Fruit fly (Drosophila melanogaster) whole organism, embryonic: ENCODE measurements around the gene CAH16.
A peak's percentile ranks its signal among the peaks of the same experiment; 100 is the strongest.

Experiments
- Adf1 ChIP-seq: fragments of 200-800 bp; sonication (Bioruptor generic); IDR thresholded peaks from 2 replicates; pipeline ENCODE4 v1.3.6; 2022; ENCODE audit warnings: missing biosample characterization, missing genetic modification characterization
- Antp ChIP-seq: fragments of 200-800 bp; sonication (Bioruptor generic); optimal IDR thresholded peaks from 3 replicates; lab custom pipeline; 2016; ENCODE audit warnings: missing biosample characterization, missing genetic modification characterization
- Bdp1 ChIP-seq: fragments of 200-800 bp; sonication (Bioruptor generic); optimal IDR thresholded peaks from 3 replicates; lab custom pipeline; 2016; ENCODE audit warnings: missing biosample characterization, missing genetic modification characterization
- CG10147 ChIP-seq: fragments of 200-800 bp; sonication (Bioruptor generic); optimal IDR thresholded peaks from 2 replicates; lab custom pipeline; 2019; ENCODE audit warnings: missing biosample characterization, mild to moderate bottlenecking, missing genetic modification characterization, moderate library complexity
- CG10979 ChIP-seq: fragments of 200-800 bp; sonication (Bioruptor generic); optimal IDR thresholded peaks from 2 replicates; lab custom pipeline; 2018; ENCODE audit warnings: missing biosample characterization, mild to moderate bottlenecking, missing genetic modification characterization, moderate library complexity
- CG11695 ChIP-seq: fragments of 200-800 bp; sonication (Bioruptor generic); IDR thresholded peaks from 3 replicates; pipeline ENCODE4 v1.3.6; 2022; ENCODE audit warnings: missing biosample characterization, missing genetic modification characterization
- CG12236 ChIP-seq: fragments of 200-800 bp; sonication (Bioruptor generic); optimal IDR thresholded peaks from 2 replicates; lab custom pipeline; 2016; ENCODE audit warnings: missing biosample characterization, missing genetic modification characterization
- CG1233 ChIP-seq: fragments of 200-800 bp; sonication (Bioruptor generic); optimal IDR thresholded peaks from 4 replicates; lab custom pipeline; 2018; ENCODE audit warnings: missing biosample characterization, mild to moderate bottlenecking, missing genetic modification characterization
- CG12659 ChIP-seq: fragments of 200-800 bp; sonication (Bioruptor generic); optimal IDR thresholded peaks from 3 replicates; lab custom pipeline; 2017; ENCODE audit warnings: mild to moderate bottlenecking, missing biosample characterization, missing genetic modification reagents, missing genetic modification characterization
- CG12942 ChIP-seq: fragments of 200-800 bp; sonication (Bioruptor generic); optimal IDR thresholded peaks from 3 replicates; lab custom pipeline; 2016; ENCODE audit warnings: missing biosample characterization, missing genetic modification characterization
- CG13894 ChIP-seq: fragments of 200-800 bp; sonication (Bioruptor generic); optimal IDR thresholded peaks from 3 replicates; lab custom pipeline; 2018; ENCODE audit warnings: missing biosample characterization, mild to moderate bottlenecking, missing genetic modification characterization, moderate library complexity
- CG14710 ChIP-seq: fragments of 200-800 bp; sonication (Bioruptor generic); optimal IDR thresholded peaks from 3 replicates; lab custom pipeline; 2019; ENCODE audit warnings: missing biosample characterization, mild to moderate bottlenecking, missing genetic modification characterization, moderate library complexity
- CG2116 ChIP-seq: fragments of 200-800 bp; sonication (Bioruptor generic); optimal IDR thresholded peaks from 3 replicates; lab custom pipeline; 2018; ENCODE audit warnings: missing biosample characterization, mild to moderate bottlenecking, missing genetic modification characterization
- CG2889 ChIP-seq: fragments of 200-800 bp; sonication (Bioruptor generic); IDR thresholded peaks from 3 replicates; pipeline ENCODE4 v1.3.6; 2022; ENCODE audit warnings: missing biosample characterization, missing genetic modification characterization
- CG3163 ChIP-seq: fragments of 200-800 bp; sonication (Bioruptor generic); optimal IDR thresholded peaks from 3 replicates; lab custom pipeline; 2016; ENCODE audit warnings: missing biosample characterization, missing genetic modification characterization
- CG7357 ChIP-seq: fragments of 200-800 bp; sonication (Bioruptor generic); IDR thresholded peaks from 3 replicates; pipeline ENCODE4 v1.3.6; 2022; ENCODE audit warnings: missing biosample characterization, missing genetic modification characterization
- CG7928 ChIP-seq: fragments of 200-800 bp; sonication (Bioruptor generic); optimal IDR thresholded peaks from 2 replicates; lab custom pipeline; 2017; ENCODE audit warnings: missing biosample characterization, mild to moderate bottlenecking, missing genetic modification characterization
- CG8944 ChIP-seq: fragments of 200-800 bp; sonication (Bioruptor generic); optimal IDR thresholded peaks from 3 replicates; lab custom pipeline; 2016; ENCODE audit warnings: missing biosample characterization, missing genetic modification characterization
- CG9727 ChIP-seq: fragments of 200-800 bp; sonication (Bioruptor generic); optimal IDR thresholded peaks from 3 replicates; lab custom pipeline; 2017; ENCODE audit warnings: missing biosample characterization, mild to moderate bottlenecking, missing genetic modification characterization
- CG9876 ChIP-seq: fragments of 200-800 bp; sonication (Bioruptor generic); optimal IDR thresholded peaks from 2 replicates; lab custom pipeline; 2016; ENCODE audit warnings: missing biosample characterization, missing genetic modification characterization
- CHES-1-like ChIP-seq: fragments of 200-800 bp; sonication (Bioruptor generic); optimal IDR thresholded peaks from 2 replicates; lab custom pipeline; 2016; ENCODE audit warnings: missing biosample characterization, missing genetic modification characterization
- D ChIP-seq, 2 experiments: fragments of 200-800 bp in 1 of 2; fragments of >200 bp in 1 of 2; sonication (Bioruptor generic) in 1 of 2; optimal IDR thresholded peaks; 2 replicates in 1 of 2; 3 replicates in 1 of 2; lab custom pipeline; 2017; ENCODE audit warnings: mild to moderate bottlenecking in 1 of 2, missing biosample characterization in 1 of 2, missing genetic modification characterization in 1 of 2, missing genetic modification reagents in 1 of 2
- ERR ChIP-seq: fragments of 200-800 bp; sonication (Bioruptor generic); optimal IDR thresholded peaks from 2 replicates; lab custom pipeline; 2016; ENCODE audit warnings: missing biosample characterization, missing genetic modification characterization
- HHEX ChIP-seq: fragments of 200-800 bp; sonication (Bioruptor generic); optimal IDR thresholded peaks from 3 replicates; lab custom pipeline; 2017; ENCODE audit warnings: missing biosample characterization, mild to moderate bottlenecking, missing genetic modification characterization, missing genetic modification reagents
- HmgD ChIP-seq: fragments of 200-800 bp; sonication (Bioruptor generic); optimal IDR thresholded peaks from 3 replicates; lab custom pipeline; 2016; ENCODE audit warnings: missing biosample characterization, missing genetic modification characterization
- HmgZ ChIP-seq: fragments of 200-800 bp; sonication (Bioruptor generic); optimal IDR thresholded peaks from 2 replicates; lab custom pipeline; 2018; ENCODE audit warnings: missing biosample characterization, mild to moderate bottlenecking, missing genetic modification characterization
- Hsf ChIP-seq: fragments of 200-800 bp; sonication (Bioruptor generic); optimal IDR thresholded peaks from 3 replicates; lab custom pipeline; 2016; ENCODE audit warnings: missing biosample characterization, missing genetic modification characterization
- Nf-YA ChIP-seq: fragments of 200-800 bp; sonication (Bioruptor generic); IDR thresholded peaks from 2 replicates; pipeline ENCODE4 v1.3.6; 2022; ENCODE audit warnings: missing biosample characterization, missing genetic modification characterization
- Spps ChIP-seq: fragments of 200-800 bp; sonication (Bioruptor generic); optimal IDR thresholded peaks from 2 replicates; lab custom pipeline; 2018; ENCODE audit warnings: missing biosample characterization, mild to moderate bottlenecking, missing genetic modification characterization
- abd-A ChIP-seq: fragments of 200-800 bp; sonication (Bioruptor generic); optimal IDR thresholded peaks from 3 replicates; lab custom pipeline; 2019; ENCODE audit warnings: missing biosample characterization, mild to moderate bottlenecking, missing genetic modification characterization, moderate library complexity
- ase ChIP-seq: fragments of 200-800 bp; sonication (Bioruptor generic); IDR thresholded peaks from 3 replicates; pipeline ENCODE4 v1.3.6; 2022; ENCODE audit warnings: missing biosample characterization, missing genetic modification characterization
- az2 ChIP-seq: fragments of 200-800 bp; sonication (Bioruptor generic); optimal IDR thresholded peaks from 3 replicates; lab custom pipeline; 2016; ENCODE audit warnings: missing biosample characterization, missing genetic modification characterization
- bcd ChIP-seq: fragments of 200-800 bp; sonication (Bioruptor generic); optimal IDR thresholded peaks from 2 replicates; lab custom pipeline; 2017; ENCODE audit warnings: missing biosample characterization, mild to moderate bottlenecking, missing genetic modification characterization
- cad ChIP-seq: fragments of >200 bp; optimal IDR thresholded peaks from 2 replicates; lab custom pipeline; 2017; ENCODE audit warnings: missing biosample characterization, missing genetic modification characterization
- caup ChIP-seq: fragments of 200-800 bp; sonication (Bioruptor generic); optimal IDR thresholded peaks from 3 replicates; lab custom pipeline; 2017; ENCODE audit warnings: missing biosample characterization, mild to moderate bottlenecking, missing genetic modification characterization, moderate library complexity; ENCODE audit not compliant: severe bottlenecking
- chif ChIP-seq, 2 experiments: fragments of 200-800 bp; sonication (Bioruptor generic); optimal IDR thresholded peaks; 3 replicates each; lab custom pipeline; 2016; ENCODE audit warnings: missing biosample characterization in 2 of 2, missing genetic modification characterization in 2 of 2
- cwo ChIP-seq: fragments of 200-800 bp; sonication (Bioruptor generic); optimal IDR thresholded peaks from 3 replicates; lab custom pipeline; 2017; ENCODE audit warnings: missing biosample characterization, missing genetic modification characterization, mild to moderate bottlenecking, moderate library complexity, missing genetic modification reagents
- dmrt11E ChIP-seq: fragments of 200-800 bp; sonication (Bioruptor generic); optimal IDR thresholded peaks from 3 replicates; lab custom pipeline; 2018; ENCODE audit warnings: missing biosample characterization, mild to moderate bottlenecking, missing genetic modification characterization, moderate library complexity
- dysf ChIP-seq: fragments of 200-800 bp; sonication (Bioruptor generic); IDR thresholded peaks from 3 replicates; pipeline ENCODE4 v1.3.6; 2022; ENCODE audit warnings: missing biosample characterization, missing genetic modification characterization
- emc ChIP-seq: fragments of 200-800 bp; sonication (Bioruptor generic); optimal IDR thresholded peaks from 2 replicates; lab custom pipeline; 2016; ENCODE audit warnings: missing biosample characterization, missing genetic modification characterization
- ewg ChIP-seq: fragments of 200-800 bp; sonication (Bioruptor generic); optimal IDR thresholded peaks from 3 replicates; lab custom pipeline; 2017; ENCODE audit warnings: mild to moderate bottlenecking, missing biosample characterization, missing genetic modification reagents, missing genetic modification characterization
- fd102C ChIP-seq: fragments of 200-800 bp; sonication (Bioruptor generic); optimal IDR thresholded peaks from 2 replicates; lab custom pipeline; 2018; ENCODE audit warnings: missing biosample characterization, mild to moderate bottlenecking, missing genetic modification characterization, moderate library complexity
- fd3F ChIP-seq: fragments of 200-800 bp; sonication (Bioruptor generic); optimal IDR thresholded peaks from 2 replicates; lab custom pipeline; 2018; ENCODE audit warnings: missing biosample characterization, mild to moderate bottlenecking, missing genetic modification characterization, moderate library complexity
- gfzf ChIP-seq: fragments of 200-800 bp; sonication (Bioruptor generic); optimal IDR thresholded peaks from 2 replicates; lab custom pipeline; 2016; ENCODE audit warnings: missing biosample characterization, mild to moderate bottlenecking, missing genetic modification characterization, moderate library complexity
- gro ChIP-seq: fragments of 200-800 bp; sonication (Bioruptor generic); optimal IDR thresholded peaks from 2 replicates; lab custom pipeline; 2016; ENCODE audit warnings: missing biosample characterization, missing genetic modification characterization
- her ChIP-seq: fragments of 200-800 bp; sonication (Bioruptor generic); optimal IDR thresholded peaks from 2 replicates; lab custom pipeline; 2016; ENCODE audit warnings: missing biosample characterization, missing genetic modification characterization
- org-1 ChIP-seq: fragments of 200-800 bp; sonication (Bioruptor generic); optimal IDR thresholded peaks from 2 replicates; lab custom pipeline; 2017; ENCODE audit warnings: missing biosample characterization, missing genetic modification characterization
- pum ChIP-seq: fragments of 200-800 bp; sonication (Bioruptor generic); optimal IDR thresholded peaks from 2 replicates; lab custom pipeline; 2016; ENCODE audit warnings: missing biosample characterization, missing genetic modification characterization
- shn ChIP-seq: fragments of 200-800 bp; sonication (Bioruptor generic); optimal IDR thresholded peaks from 3 replicates; lab custom pipeline; 2016; ENCODE audit warnings: missing biosample characterization, missing genetic modification characterization
- tna ChIP-seq: fragments of 200-800 bp; sonication (Bioruptor generic); IDR thresholded peaks from 2 replicates; pipeline ENCODE4 v1.3.6; 2022; ENCODE audit warnings: missing biosample characterization, missing genetic modification characterization; ENCODE audit not compliant: partially characterized antibody

CAH16 gene

DNA sequence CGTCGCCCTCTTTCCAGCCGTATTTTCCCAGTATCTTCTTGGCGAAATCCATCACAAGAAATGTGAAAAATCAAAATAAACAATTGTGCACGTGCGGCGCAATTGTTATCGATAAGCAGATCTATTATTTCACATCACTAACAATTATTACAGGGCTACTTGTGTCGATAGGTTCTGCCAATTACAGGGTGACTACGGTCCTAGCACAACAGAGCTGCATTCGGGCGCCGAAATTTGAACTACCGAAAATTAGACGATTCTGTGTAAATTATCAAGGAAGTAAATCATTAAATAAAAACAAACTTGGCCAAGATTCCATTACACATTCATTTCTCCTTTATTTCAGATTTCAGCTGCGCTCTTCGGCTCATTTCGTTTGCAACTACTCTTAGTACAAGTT, 44.2 kb upstream of the CAH16 start, which contains the start of gene CG15561 (continued):
- TF ChIP-seq CG9876, result peak; percentile 27
- peak; percentile 9 for TF ChIP-seq CG12942
- peak; percentile 42 for TF ChIP-seq gfzf
- peak; percentile 0 for TF ChIP-seq CG8944
- peak; percentile 80 for TF ChIP-seq CG13894 (tag; lab: Kevin White, UChicago)
- peak; percentile 80 for TF ChIP-seq cad (GFP tag; lab: Kevin White, UChicago)
- TF ChIP-seq HmgD, result peak; percentile 0
- TF ChIP-seq abd-A (tag; lab: Kevin White, UChicago), result no peak
- TF ChIP-seq CG2889 (GFP tag; lab: Robert Waterston, UW), result no peak
- no peak for TF ChIP-seq shn (GFP tag; lab: Kevin White, UChicago)
- peak; percentile 99 for TF ChIP-seq CG2116 (GFP tag; lab: Kevin White, UChicago)
- peak; percentile 6 for TF ChIP-seq CG3163 (GFP tag; lab: Kevin White, UChicago)
- no peak for TF ChIP-seq CG11695 (GFP tag; lab: Robert Waterston, UW)
- TF ChIP-seq CG9727, result peak; percentile 37
- peak; percentile 22 for TF ChIP-seq emc (GFP tag; lab: Kevin White, UChicago)
- peak; percentile 23 for TF ChIP-seq HHEX
- TF ChIP-seq her (GFP tag; lab: Kevin White, UChicago), result peak; percentile 43
- TF ChIP-seq Antp (GFP tag; lab: Kevin White, UChicago), result peak; percentile 26
- TF ChIP-seq D (optimal IDR thresholded peaks at IDR 0.05; lab: Kevin White, UChicago), result no peak
- TF ChIP-seq D (GFP tag; optimal IDR thresholded peaks at IDR 0.05; lab: Kevin White, UChicago), result no peak
- TF ChIP-seq Hsf, result peak; percentile 30
- peak; percentile 87 for TF ChIP-seq gro
- peak; percentile 35 for TF ChIP-seq pum (GFP tag; lab: Kevin White, UChicago)
- peak; percentile 49 for TF ChIP-seq CG1233 (GFP tag; lab: Kevin White, UChicago)
- peak; percentile 30 for TF ChIP-seq az2 (GFP tag; lab: Kevin White, UChicago)
- no peak for TF ChIP-seq ERR (GFP tag; lab: Kevin White, UChicago)
- TF ChIP-seq ase (GFP tag; lab: Robert Waterston, UW), result no peak
- peak; percentile 13 for TF ChIP-seq fd102C (GFP tag; lab: Kevin White, UChicago)
- TF ChIP-seq Adf1, result no peak
- no peak for TF ChIP-seq CG7357 (GFP tag; lab: Robert Waterston, UW)
- TF ChIP-seq Nf-YA, result no peak
- TF ChIP-seq Bdp1 (GFP tag; lab: Kevin White, UChicago), result peak; percentile 50
- TF ChIP-seq Spps (tag; lab: Kevin White, UChicago), result peak; percentile 15
- TF ChIP-seq chif (GFP tag; optimal IDR thresholded peaks at IDR 0.05; lab: Kevin White, UChicago), result peak; percentile 32 to 50
- TF ChIP-seq HmgZ, result peak; percentile 81
- peak; percentile 73 for TF ChIP-seq caup (GFP tag; lab: Kevin White, UChicago)
- TF ChIP-seq CG14710, result peak; percentile 51
- peak; percentile 61 for TF ChIP-seq CG12659 (GFP tag; lab: Kevin White, UChicago)
- TF ChIP-seq cwo (GFP tag; lab: Kevin White, UChicago), result peak; percentile 95
- TF ChIP-seq tna (GFP tag; lab: Robert Waterston, UW), result no peak
- TF ChIP-seq CG7928 (GFP tag; lab: Kevin White, UChicago), result peak; percentile 69
- peak; percentile 72 for TF ChIP-seq CHES-1-like (GFP tag; lab: Kevin White, UChicago)
- TF ChIP-seq CG10147 (GFP tag; lab: Kevin White, UChicago), result peak; percentile 9
- TF ChIP-seq ewg (GFP tag; lab: Kevin White, UChicago), result peak; percentile 20
- TF ChIP-seq org-1 (GFP tag; lab: Kevin White, UChicago), result peak; percentile 7
- peak; percentile 30 for TF ChIP-seq CG10979
- peak; percentile 19 for TF ChIP-seq dmrt11E
- no peak for TF ChIP-seq dysf (GFP tag; lab: Robert Waterston, UW)
- peak; percentile 20 for TF ChIP-seq CG12236
- TF ChIP-seq bcd (GFP tag; lab: Kevin White, UChicago), result peak; percentile 50
- peak; percentile 5 for TF ChIP-seq fd3F (GFP tag; lab: Kevin White, UChicago)
